Worm (Caenorhabditis elegans) whole organism, mixed stage, embryonic: ENCODE measurements around the gene fbxa-90.

Experiments
- cnd-1 ChIP-seq: fragments of 200-800 bp; sonication (Bioruptor generic); optimal IDR thresholded peaks from 2 replicates; lab custom pipeline; 2018; ENCODE audit warnings: mild to moderate bottlenecking, missing genetic modification characterization, missing compliant biosample characterization
- elt-3 ChIP-seq: fragments of 150-350 bp; optimal IDR thresholded peaks from 2 replicates; lab custom pipeline; 2014; ENCODE audit warnings: missing biosample characterization, missing genetic modification characterization
- nhr-237 ChIP-seq: fragments of 150-350 bp; optimal IDR thresholded peaks from 2 replicates; lab custom pipeline; 2014; ENCODE audit warnings: missing biosample characterization, missing genetic modification characterization
- snpc-4 ChIP-seq: fragments of 150-350 bp; optimal IDR thresholded peaks from 2 replicates; lab custom pipeline; 2014; ENCODE audit warnings: missing biosample characterization, missing genetic modification characterization
- sptf-1 ChIP-seq: sonication (generic microtip); optimal IDR thresholded peaks from 2 replicates; lab custom pipeline; 2017; ENCODE audit warnings: mild to moderate bottlenecking, missing genetic modification characterization, moderate library complexity, missing compliant biosample characterization
- unc-62 ChIP-seq: fragments of 150-350 bp; optimal IDR thresholded peaks from 2 replicates; lab custom pipeline; 2014; ENCODE audit warnings: missing biosample characterization, missing genetic modification reagents, missing genetic modification characterization
- zip-8 ChIP-seq: fragments of 150-350 bp; optimal IDR thresholded peaks from 2 replicates; lab custom pipeline; 2014; ENCODE audit warnings: missing biosample characterization, missing genetic modification characterization
- ztf-11 ChIP-seq: fragments of 150-350 bp; optimal IDR thresholded peaks from 2 replicates; lab custom pipeline; 2014; ENCODE audit warnings: missing biosample characterization, missing genetic modification characterization

ce11 chrV:16980368-16980767 is 13.8 kb downstream of the fbxa-90 start, which contains the start of gene srz-54:
- TF ChIP-seq sptf-1 (no peak), cnd-1 (tag; lab: Kevin White, UChicago) (no peak), unc-62 (no peak), ztf-11 (tag; lab: Kevin White, UChicago) (no peak), elt-3 (tag; lab: Kevin White, UChicago) (no peak), nhr-237 (tag; lab: Kevin White, UChicago) (no peak), snpc-4 (tag; lab: Kevin White, UChicago) (no peak), zip-8 (tag; lab: Kevin White, UChicago) (no peak)
